Fruit fly (Drosophila melanogaster): ENCODE measurements around the gene CG1544.

The CG1544 gene

dm6 chr3R:31223971-31224860 lies 27.5 kb downstream of the CG1544 start:
- TF ChIP-seq CG4820 (GFP tag; optimal IDR thresholded peaks at IDR 0.05) (no peak), CG10654 (GFP tag; optimal IDR thresholded peaks at IDR 0.05) (no peak), klu (GFP tag; IDR thresholded peaks at IDR 0.05) (no peak), CG18476 (GFP tag; optimal IDR thresholded peaks at IDR 0.05) (no peak), CG18011 (GFP tag; optimal IDR thresholded peaks at IDR 0.05) (no peak), Dll (GFP tag; IDR thresholded peaks at IDR 0.05; ENCODE audit: partially characterized antibody) (0 out of 4 replicates have a peak, but pooled peaks have one; percentile 1), exex (tag; optimal IDR thresholded peaks at IDR 0.05) (peak; percentile 80), Pdp1 (GFP tag; optimal IDR thresholded peaks at IDR 0.05) (peak in 1 of 2 experiments; percentile 22), sug (tag; optimal IDR thresholded peaks at IDR 0.05) (peak; percentile 48), CG16779 (GFP tag; IDR thresholded peaks at IDR 0.05) (no peak), CG15479 (GFP tag; optimal IDR thresholded peaks at IDR 0.05) (peak; percentile 64), Camta (GFP tag; optimal IDR thresholded peaks at IDR 0.05) (no peak), sens (GFP tag) (peak; percentile 42), CG12155 (GFP tag; optimal IDR thresholded peaks at IDR 0.05) (no peak), crol (GFP tag; IDR thresholded peaks at IDR 0.05) (peak; percentile 58), Dbx (GFP tag; IDR thresholded peaks at IDR 0.05) (no peak), twi (tag; optimal IDR thresholded peaks at IDR 0.05) (peak; percentile 49), Med (GFP tag) (peak; percentile 62), CG1233 (GFP tag; optimal IDR thresholded peaks at IDR 0.05) (no peak), ranshi (GFP tag; IDR thresholded peaks at IDR 0.05) (no peak), CG34376 (GFP tag; optimal IDR thresholded peaks at IDR 0.05) (peak; percentile 41), pzg (GFP tag; optimal IDR thresholded peaks at IDR 0.05) (no peak), Lpt (GFP tag; optimal IDR thresholded peaks at IDR 0.05) (no peak), mirr (GFP tag; optimal IDR thresholded peaks at IDR 0.05) (peak; percentile 19), CG5953 (GFP tag; IDR thresholded peaks at IDR 0.05) (no peak), D19B (GFP tag; optimal IDR thresholded peaks at IDR 0.05) (peak; percentile 87), disco-r (GFP tag; optimal IDR thresholded peaks at IDR 0.05) (no peak), Awh (GFP tag; IDR thresholded peaks at IDR 0.05) (no peak)

DNA sequence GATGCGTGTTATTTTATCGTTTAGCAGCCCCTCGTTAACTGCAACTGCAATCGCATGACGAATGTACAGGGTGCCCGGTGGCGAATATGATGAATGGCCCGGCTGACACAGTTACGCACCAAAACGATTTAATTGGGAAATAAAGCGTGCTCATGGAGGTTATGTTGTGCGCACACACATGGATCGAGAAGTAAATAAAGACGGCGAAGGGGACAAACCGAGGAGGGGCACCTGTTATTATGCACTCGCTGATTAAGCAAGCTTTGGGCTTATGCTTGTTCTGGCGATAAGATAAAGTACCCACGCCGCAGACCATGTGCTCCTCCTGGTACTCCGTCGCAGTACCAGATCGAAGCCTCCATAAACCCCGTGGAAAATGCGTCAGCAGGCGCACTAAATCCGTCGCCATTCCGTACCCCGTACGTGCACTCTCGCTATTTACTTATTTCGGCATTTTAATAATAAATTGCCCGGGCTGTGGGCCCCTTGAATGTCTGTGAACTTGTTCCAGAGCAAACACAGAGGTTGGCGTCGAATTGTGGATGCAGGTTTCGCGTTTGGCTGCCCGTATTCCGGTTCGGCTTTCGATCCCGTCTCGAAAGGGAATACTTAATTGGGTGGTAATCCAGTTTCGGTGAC lies 28.4 kb downstream of the CG1544 start:
- no peak for TF ChIP-seq schlank (tag; optimal IDR thresholded peaks at IDR 0.05)
- no peak for TF ChIP-seq CG18011 (GFP tag; optimal IDR thresholded peaks at IDR 0.05)
- TF ChIP-seq hth (optimal IDR thresholded peaks at IDR 0.05) = no peak
- TF ChIP-seq Taf1 (GFP tag; IDR thresholded peaks at IDR 0.05) = no peak
- TF ChIP-seq Hr3 (GFP tag; optimal IDR thresholded peaks at IDR 0.05) = no peak
- TF ChIP-seq CG9437 (GFP tag; optimal IDR thresholded peaks at IDR 0.05) = no peak
- no peak for TF ChIP-seq CG13287 (GFP tag; IDR thresholded peaks at IDR 0.05; ENCODE audit: partially characterized antibody)
- peak; percentile 22 for TF ChIP-seq ATbp (GFP tag; optimal IDR thresholded peaks at IDR 0.05)
- no peak for TF ChIP-seq CG5245 (GFP tag; optimal IDR thresholded peaks at IDR 0.05)
- TF ChIP-seq CG7556 (GFP tag; optimal IDR thresholded peaks at IDR 0.05) = no peak
- no peak for TF ChIP-seq Myb (GFP tag; optimal IDR thresholded peaks at IDR 0.05)
- TF ChIP-seq Nf-YB (GFP tag; optimal IDR thresholded peaks at IDR 0.05) = no peak
- TF ChIP-seq so (GFP tag; IDR thresholded peaks at IDR 0.05) = no peak
- TF ChIP-seq Dip3 (GFP tag; optimal IDR thresholded peaks at IDR 0.05) = no peak
- no peak for TF ChIP-seq Dek (tag; optimal IDR thresholded peaks at IDR 0.05)
- TF ChIP-seq Awh (GFP tag; IDR thresholded peaks at IDR 0.05) = no peak
- TF ChIP-seq CG8478 (optimal IDR thresholded peaks at IDR 0.05) = no peak
- no peak for TF ChIP-seq CG8944 (GFP tag; optimal IDR thresholded peaks at IDR 0.05)
- TF ChIP-seq CG7928 (GFP tag; optimal IDR thresholded peaks at IDR 0.05) = no peak
- TF ChIP-seq Usf (GFP tag; optimal IDR thresholded peaks at IDR 0.05) = no peak
- TF ChIP-seq CG31388 (GFP tag; optimal IDR thresholded peaks at IDR 0.05) = no peak
- peak; percentile 48 for TF ChIP-seq HmgZ (tag; optimal IDR thresholded peaks at IDR 0.05)
- no peak for TF ChIP-seq pita (GFP tag; optimal IDR thresholded peaks at IDR 0.05)
- TF ChIP-seq Nf-YC (tag; optimal IDR thresholded peaks at IDR 0.05) = no peak
